Worm (Caenorhabditis elegans) whole organism, L1 larva: ENCODE measurements around the gene B0244.7.

ENCODE experiments used
- ama-1 ChIP-seq: fragments of 150-350 bp; optimal IDR thresholded peaks from 2 replicates; lab custom pipeline; 2014
- ceh-82 ChIP-seq, 3 experiments: fragments of 150-350 bp in 1 of 3; sonication (generic microtip) in 2 of 3; optimal IDR thresholded peaks; 2 replicates each; lab custom pipeline; 2014 to 2017; ENCODE audit warnings: missing biosample characterization in 3 of 3, missing genetic modification characterization in 3 of 3
- elt-2 ChIP-seq: sonication (generic microtip); optimal IDR thresholded peaks from 2 replicates; lab custom pipeline; 2016; ENCODE audit warnings: missing genetic modification characterization, mild to moderate bottlenecking, inconsistent platforms, missing compliant biosample characterization, missing genetic modification reagents
- fos-1 ChIP-seq: fragments of 150-350 bp; optimal IDR thresholded peaks from 2 replicates; lab custom pipeline; 2014; ENCODE audit warnings: missing biosample characterization, missing genetic modification characterization
- grh-1 ChIP-seq: fragments of 200-800 bp; sonication (Bioruptor generic); IDR thresholded peaks from 2 replicates; pipeline ENCODE4 v1.3.6; 2022; ENCODE audit warnings: missing genetic modification reagents, missing genetic modification characterization, missing compliant biosample characterization
- lin-13 ChIP-seq: fragments of 150-350 bp; optimal IDR thresholded peaks from 2 replicates; lab custom pipeline; 2014; ENCODE audit warnings: missing biosample characterization, missing genetic modification reagents, missing genetic modification characterization
- mdl-1 ChIP-seq, 2 experiments: fragments of 150-350 bp; optimal IDR thresholded peaks; 2 replicates each; lab custom pipeline; 2014 to 2017; ENCODE audit warnings: missing biosample characterization in 2 of 2, missing genetic modification characterization in 2 of 2, inconsistent platforms in 1 of 2
- rnt-1 ChIP-seq: sonication (generic microtip); optimal IDR thresholded peaks from 2 replicates; lab custom pipeline; 2016; ENCODE audit warnings: mild to moderate bottlenecking, missing genetic modification characterization, moderate library complexity, missing compliant biosample characterization
- tbx-2 ChIP-seq: sonication (generic microtip); optimal IDR thresholded peaks from 2 replicates; lab custom pipeline; 2016; ENCODE audit warnings: missing genetic modification characterization, missing compliant biosample characterization
- unc-62 ChIP-seq: fragments of 150-350 bp; optimal IDR thresholded peaks from 2 replicates; lab custom pipeline; 2014; ENCODE audit warnings: missing biosample characterization, missing genetic modification reagents, missing genetic modification characterization
- ztf-4 ChIP-seq: fragments of 150-350 bp; optimal IDR thresholded peaks from 2 replicates; lab custom pipeline; 2014; ENCODE audit warnings: missing biosample characterization, missing genetic modification characterization

DNA sequence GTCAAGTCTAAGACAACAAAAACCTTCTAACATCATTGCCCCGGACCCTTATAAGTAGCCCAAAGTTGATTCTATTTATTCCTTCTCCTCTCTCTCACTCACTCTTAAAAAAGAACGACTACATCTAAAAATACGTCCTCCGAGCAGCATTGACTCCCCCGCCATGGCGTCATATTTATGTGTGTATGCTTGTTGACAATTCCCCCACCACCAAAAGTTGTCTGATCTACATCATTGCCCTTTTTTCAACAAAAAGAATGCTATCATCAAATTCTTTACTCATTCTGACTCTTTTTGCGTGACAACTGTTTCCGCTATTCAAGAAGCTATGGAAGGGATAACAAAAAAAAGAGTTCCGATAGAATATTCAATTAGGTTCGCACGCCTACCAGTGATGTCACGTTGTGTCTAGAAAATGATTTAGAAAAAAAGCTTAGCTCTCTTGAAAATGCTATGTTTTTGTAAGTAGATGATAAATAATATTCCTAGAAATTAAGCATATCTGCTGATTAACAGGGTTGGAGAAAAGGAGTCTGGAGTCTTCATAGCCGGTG lies 26.3 kb downstream of the B0244.7 start:
- TF ChIP-seq rnt-1: no peak
- TF ChIP-seq lin-13 (GFP tag; lab: Kevin White, UChicago): no peak
- no peak for TF ChIP-seq ama-1
- no peak for TF ChIP-seq ceh-82 (tag; optimal IDR thresholded peaks at IDR 0.05; lab: Kevin White, UChicago)
- no peak for TF ChIP-seq mdl-1 (tag; optimal IDR thresholded peaks at IDR 0.05; lab: Kevin White, UChicago)
- TF ChIP-seq grh-1 (GFP tag; lab: Robert Waterston, UW): no peak
- no peak for TF ChIP-seq ztf-4 (tag; lab: Kevin White, UChicago)
- no peak for TF ChIP-seq tbx-2 (tag; lab: Kevin White, UChicago)
- TF ChIP-seq elt-2: no peak
- no peak for TF ChIP-seq unc-62
- no peak for TF ChIP-seq fos-1 (tag; lab: Kevin White, UChicago)
